Fruit fly (Drosophila melanogaster) whole organism, embryonic: ENCODE results near the gene heix.

Experiments
- Abd-B ChIP-seq: fragments of 200-800 bp; sonication (Bioruptor generic); optimal IDR thresholded peaks from 2 replicates; lab custom pipeline; 2018; ENCODE audit warnings: missing biosample characterization, mild to moderate bottlenecking, missing genetic modification characterization, moderate library complexity
- Atf-2 ChIP-seq: fragments of 200-800 bp; sonication (Bioruptor generic); optimal IDR thresholded peaks from 2 replicates; lab custom pipeline; 2016; ENCODE audit warnings: missing biosample characterization, missing genetic modification characterization
- Atf6 ChIP-seq: fragments of 200-800 bp; sonication (Bioruptor generic); IDR thresholded peaks from 2 replicates; pipeline ENCODE4 v1.3.6; 2022; ENCODE audit warnings: missing biosample characterization, missing genetic modification characterization
- C15 ChIP-seq: fragments of 200-800 bp; sonication (Bioruptor generic); IDR thresholded peaks from 3 replicates; pipeline ENCODE4 v1.3.6; 2022; ENCODE audit warnings: missing biosample characterization, missing genetic modification characterization
- CG13624 ChIP-seq: fragments of 200-800 bp; sonication (Bioruptor generic); optimal IDR thresholded peaks from 2 replicates; lab custom pipeline; 2016; ENCODE audit warnings: missing biosample characterization, missing genetic modification characterization
- CG14710 ChIP-seq: fragments of 200-800 bp; sonication (Bioruptor generic); optimal IDR thresholded peaks from 3 replicates; lab custom pipeline; 2019; ENCODE audit warnings: missing biosample characterization, mild to moderate bottlenecking, missing genetic modification characterization, moderate library complexity
- CG14965 ChIP-seq: fragments of 200-800 bp; sonication (Bioruptor generic); optimal IDR thresholded peaks from 2 replicates; lab custom pipeline; 2016; ENCODE audit warnings: missing biosample characterization, missing genetic modification characterization, borderline replicate concordance
- CG15011 ChIP-seq: fragments of 200-800 bp; sonication (Bioruptor generic); optimal IDR thresholded peaks from 3 replicates; lab custom pipeline; 2018; ENCODE audit warnings: missing biosample characterization, mild to moderate bottlenecking, missing genetic modification characterization
- CG15479 ChIP-seq: fragments of 200-800 bp; sonication (Bioruptor generic); optimal IDR thresholded peaks from 3 replicates; lab custom pipeline; 2019; ENCODE audit warnings: missing biosample characterization, mild to moderate bottlenecking, missing genetic modification characterization, moderate library complexity
- CG17186 ChIP-seq: fragments of 200-800 bp; sonication (Bioruptor generic); optimal IDR thresholded peaks from 3 replicates; lab custom pipeline; 2017; ENCODE audit warnings: missing biosample characterization, missing genetic modification reagents, missing genetic modification characterization
- CG17612 ChIP-seq: fragments of 200-800 bp; sonication (Bioruptor generic); IDR thresholded peaks from 2 replicates; pipeline ENCODE4 v1.3.6; 2022; ENCODE audit warnings: missing biosample characterization, missing genetic modification characterization
- CG17829 ChIP-seq: fragments of 200-800 bp; optimal IDR thresholded peaks from 2 replicates; lab custom pipeline; 2019; ENCODE audit warnings: missing biosample characterization, mild to moderate bottlenecking, missing genetic modification characterization, moderate library complexity
- CG1792 ChIP-seq: fragments of 200-800 bp; sonication (Bioruptor generic); optimal IDR thresholded peaks from 2 replicates; lab custom pipeline; 2016; ENCODE audit warnings: missing biosample characterization, missing genetic modification characterization
- CG18262 ChIP-seq: fragments of 200-800 bp; optimal IDR thresholded peaks from 3 replicates; lab custom pipeline; 2019; ENCODE audit warnings: missing biosample characterization, mild to moderate bottlenecking, missing genetic modification characterization, moderate library complexity
- CG2116 ChIP-seq: fragments of 200-800 bp; sonication (Bioruptor generic); optimal IDR thresholded peaks from 3 replicates; lab custom pipeline; 2018; ENCODE audit warnings: missing biosample characterization, mild to moderate bottlenecking, missing genetic modification characterization
- CG2199 ChIP-seq: fragments of 200-800 bp; sonication (Bioruptor generic); IDR thresholded peaks from 3 replicates; pipeline ENCODE4 v1.3.6; 2022; ENCODE audit warnings: missing biosample characterization, missing genetic modification characterization
- CG30020 ChIP-seq: fragments of 200-800 bp; optimal IDR thresholded peaks from 2 replicates; lab custom pipeline; 2019; ENCODE audit warnings: missing biosample characterization, mild to moderate bottlenecking, missing genetic modification characterization, moderate library complexity
- CG3065 ChIP-seq: fragments of 200-800 bp; sonication (Bioruptor generic); optimal IDR thresholded peaks from 2 replicates; lab custom pipeline; 2016; ENCODE audit warnings: missing biosample characterization, missing genetic modification characterization
- CG31441 ChIP-seq: fragments of 200-800 bp; sonication (Bioruptor generic); IDR thresholded peaks from 2 replicates; pipeline ENCODE4 v1.3.6; 2022; ENCODE audit warnings: missing biosample characterization, missing genetic modification characterization
- CG6813 ChIP-seq: fragments of 200-800 bp; sonication (Bioruptor generic); optimal IDR thresholded peaks from 2 replicates; lab custom pipeline; 2017; ENCODE audit warnings: missing biosample characterization, missing genetic modification characterization, mild to moderate bottlenecking, moderate library complexity, missing genetic modification reagents
- CG7839 ChIP-seq: fragments of 200-800 bp; sonication (Bioruptor generic); optimal IDR thresholded peaks from 3 replicates; lab custom pipeline; 2018; ENCODE audit warnings: missing biosample characterization, mild to moderate bottlenecking, missing genetic modification characterization, moderate library complexity
- CG7963 ChIP-seq: fragments of 200-800 bp; sonication (Bioruptor generic); IDR thresholded peaks from 3 replicates; pipeline ENCODE4 v1.3.6; 2022; ENCODE audit warnings: missing biosample characterization, missing genetic modification characterization; ENCODE audit not compliant: partially characterized antibody
- CG9437 ChIP-seq: fragments of 200-800 bp; sonication (Bioruptor generic); optimal IDR thresholded peaks from 2 replicates; lab custom pipeline; 2018; ENCODE audit warnings: missing biosample characterization, mild to moderate bottlenecking, missing genetic modification characterization
- CG9727 ChIP-seq: fragments of 200-800 bp; sonication (Bioruptor generic); optimal IDR thresholded peaks from 3 replicates; lab custom pipeline; 2017; ENCODE audit warnings: missing biosample characterization, mild to moderate bottlenecking, missing genetic modification characterization
- CG9797 ChIP-seq: fragments of 200-800 bp; sonication (Bioruptor generic); optimal IDR thresholded peaks from 3 replicates; lab custom pipeline; 2018; ENCODE audit warnings: missing biosample characterization, mild to moderate bottlenecking, missing genetic modification characterization
- CoRest ChIP-seq: fragments of 200-800 bp; sonication (Bioruptor generic); optimal IDR thresholded peaks from 3 replicates; lab custom pipeline; 2018; ENCODE audit warnings: missing biosample characterization, mild to moderate bottlenecking, missing genetic modification characterization, moderate library complexity
- Dad ChIP-seq: fragments of 200-800 bp; sonication (Bioruptor generic); optimal IDR thresholded peaks from 3 replicates; lab custom pipeline; 2016; ENCODE audit warnings: missing biosample characterization, missing genetic modification characterization
- Dbx ChIP-seq: fragments of 200-800 bp; sonication (Bioruptor generic); IDR thresholded peaks from 3 replicates; pipeline ENCODE4 v1.3.6; 2022; ENCODE audit warnings: missing biosample characterization, missing genetic modification characterization
- Eip74EF ChIP-seq, 2 experiments: fragments of 200-800 bp in 1 of 2; fragments of >200 bp in 1 of 2; sonication (Bioruptor generic) in 1 of 2; optimal IDR thresholded peaks; 2 replicates each; lab custom pipeline; 2017 to 2019; ENCODE audit warnings: missing biosample characterization in 2 of 2, missing genetic modification characterization in 2 of 2, mild to moderate bottlenecking in 1 of 2, moderate library complexity in 1 of 2
- H15 ChIP-seq: fragments of 200-800 bp; sonication (Bioruptor generic); IDR thresholded peaks from 3 replicates; pipeline ENCODE4 v1.3.6; 2022; ENCODE audit warnings: missing biosample characterization, missing genetic modification characterization
- HLH3B ChIP-seq: fragments of 200-800 bp; sonication (Bioruptor generic); IDR thresholded peaks from 2 replicates; pipeline ENCODE4 v1.3.6; 2022; ENCODE audit warnings: missing biosample characterization, missing genetic modification characterization
- Hey ChIP-seq: fragments of 200-800 bp; sonication (Bioruptor generic); optimal IDR thresholded peaks from 3 replicates; lab custom pipeline; 2018; ENCODE audit warnings: missing biosample characterization, mild to moderate bottlenecking, missing genetic modification characterization
- Hr3 ChIP-seq: fragments of 200-800 bp; sonication (Bioruptor generic); optimal IDR thresholded peaks from 3 replicates; lab custom pipeline; 2016; ENCODE audit warnings: missing biosample characterization, missing genetic modification characterization
- MESR4 ChIP-seq: fragments of 200-800 bp; sonication (Bioruptor generic); optimal IDR thresholded peaks from 2 replicates; lab custom pipeline; 2018; ENCODE audit warnings: missing biosample characterization, mild to moderate bottlenecking, missing genetic modification characterization, moderate library complexity
- Poxn ChIP-seq: fragments of 200-800 bp; sonication (Bioruptor generic); IDR thresholded peaks from 2 replicates; pipeline ENCODE4 v1.3.6; 2022; ENCODE audit warnings: missing biosample characterization, missing genetic modification characterization
- Xbp1 ChIP-seq: fragments of 200-800 bp; sonication (Bioruptor generic); optimal IDR thresholded peaks from 3 replicates; lab custom pipeline; 2016; ENCODE audit warnings: missing biosample characterization, mild to moderate bottlenecking, missing genetic modification characterization
- ase ChIP-seq: fragments of 200-800 bp; sonication (Bioruptor generic); IDR thresholded peaks from 3 replicates; pipeline ENCODE4 v1.3.6; 2022; ENCODE audit warnings: missing biosample characterization, missing genetic modification characterization
- cas ChIP-seq: fragments of 200-800 bp; sonication (Bioruptor generic); IDR thresholded peaks from 2 replicates; pipeline ENCODE4 v1.3.6; 2022; ENCODE audit warnings: missing biosample characterization, missing genetic modification characterization
- chif ChIP-seq, 2 experiments: fragments of 200-800 bp; sonication (Bioruptor generic); optimal IDR thresholded peaks; 3 replicates each; lab custom pipeline; 2016; ENCODE audit warnings: missing biosample characterization in 2 of 2, missing genetic modification characterization in 2 of 2
- chm ChIP-seq: fragments of 200-800 bp; sonication (Bioruptor generic); IDR thresholded peaks from 2 replicates; pipeline ENCODE4 v1.3.6; 2022; ENCODE audit warnings: missing biosample characterization, missing genetic modification characterization
- disco-r ChIP-seq: fragments of 200-800 bp; sonication (Bioruptor generic); optimal IDR thresholded peaks from 2 replicates; lab custom pipeline; 2016; ENCODE audit warnings: missing biosample characterization, missing genetic modification characterization
- en ChIP-seq: fragments of 200-800 bp; sonication (Bioruptor generic); optimal IDR thresholded peaks from 2 replicates; lab custom pipeline; 2016; ENCODE audit warnings: missing biosample characterization, missing genetic modification characterization
- eve ChIP-seq, 2 experiments: fragments of >200 bp; optimal IDR thresholded peaks; 2 replicates each; lab custom pipeline; 2017; ENCODE audit warnings: missing biosample characterization in 2 of 2, missing genetic modification characterization in 2 of 2
- gce ChIP-seq: fragments of 200-800 bp; sonication (Bioruptor generic); IDR thresholded peaks from 3 replicates; pipeline ENCODE4 v1.3.6; 2022; ENCODE audit warnings: missing biosample characterization, missing genetic modification characterization
- lola ChIP-seq, 3 experiments: fragments of >200 bp in 2 of 3; fragments of 200-800 bp in 1 of 3; sonication (Bioruptor generic) in 1 of 3; optimal IDR thresholded peaks; 2 replicates each; lab custom pipeline; 2017 to 2019; ENCODE audit warnings: missing biosample characterization in 3 of 3, missing genetic modification characterization in 3 of 3, mild to moderate bottlenecking in 1 of 3, moderate library complexity in 1 of 3
- nmo ChIP-seq: fragments of 200-800 bp; sonication (Bioruptor generic); optimal IDR thresholded peaks from 2 replicates; lab custom pipeline; 2018; ENCODE audit warnings: missing biosample characterization, mild to moderate bottlenecking, missing genetic modification characterization, moderate library complexity
- otp ChIP-seq: fragments of 200-800 bp; sonication (Bioruptor generic); IDR thresholded peaks from 3 replicates; pipeline ENCODE4, ENCODE4 v1.3.6; 2022; ENCODE audit warnings: missing biosample characterization, missing genetic modification characterization
- pum ChIP-seq: fragments of 200-800 bp; sonication (Bioruptor generic); optimal IDR thresholded peaks from 2 replicates; lab custom pipeline; 2016; ENCODE audit warnings: missing biosample characterization, missing genetic modification characterization
- schlank ChIP-seq: fragments of 200-800 bp; sonication (Bioruptor generic); optimal IDR thresholded peaks from 2 replicates; lab custom pipeline; 2018; ENCODE audit warnings: missing biosample characterization, mild to moderate bottlenecking, missing genetic modification characterization
- stwl ChIP-seq: fragments of 200-800 bp; sonication (Bioruptor generic); optimal IDR thresholded peaks from 3 replicates; lab custom pipeline; 2018; ENCODE audit warnings: missing biosample characterization, mild to moderate bottlenecking, missing genetic modification characterization, moderate library complexity
- tna ChIP-seq: fragments of 200-800 bp; sonication (Bioruptor generic); IDR thresholded peaks from 2 replicates; pipeline ENCODE4 v1.3.6; 2022; ENCODE audit warnings: missing biosample characterization, missing genetic modification characterization; ENCODE audit not compliant: partially characterized antibody

The heix gene

DNA sequence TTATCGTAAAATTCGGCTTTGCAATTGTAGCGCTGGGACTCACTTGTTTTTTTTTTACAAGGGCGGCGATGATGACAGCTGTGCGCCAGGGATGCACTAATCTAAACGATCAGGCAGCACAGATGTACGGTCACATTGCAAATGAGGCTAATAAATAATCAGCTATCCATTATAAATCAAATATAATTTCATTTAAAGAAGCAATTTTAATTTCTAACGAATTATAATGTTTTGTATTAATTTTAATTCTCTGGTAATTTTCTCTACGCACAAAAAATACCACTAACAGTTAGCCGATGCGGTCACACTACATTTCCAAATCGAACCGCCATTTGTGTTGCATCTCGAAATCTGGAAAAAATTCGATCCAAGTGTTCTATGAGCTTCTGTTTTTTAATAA is 11.0 kb upstream of the heix start, which contains the start of the genes cni and fzy (continued):
- TF ChIP-seq CG15011 (GFP tag; lab: Kevin White, UChicago) (no peak), Xbp1 (GFP tag; lab: Kevin White, UChicago) (peak; percentile 21), Abd-B (GFP tag; lab: Kevin White, UChicago) (no peak), Atf6 (GFP tag; lab: Robert Waterston, UW) (no peak), CG14965 (GFP tag; lab: Kevin White, UChicago) (no peak), nmo (GFP tag; lab: Kevin White, UChicago) (peak; percentile 73), otp (no peak), CG17186 (GFP tag; lab: Kevin White, UChicago) (peak; percentile 68), eve (GFP tag; optimal IDR thresholded peaks at IDR 0.05; lab: Kevin White, UChicago) (no peak), CG31441 (no peak), ase (GFP tag; lab: Robert Waterston, UW) (no peak), Poxn (no peak), CG6813 (no peak), MESR4 (peak; percentile 21), gce (no peak), CG2116 (peak; percentile 88), CG3065 (GFP tag; lab: Kevin White, UChicago) (no peak), stwl (tag; lab: Kevin White, UChicago) (peak; percentile 69), CG2199 (GFP tag; lab: Robert Waterston, UW) (no peak), Hey (tag; lab: Kevin White, UChicago) (no peak), CG9437 (GFP tag; lab: Kevin White, UChicago) (no peak), CG7963 (GFP tag; lab: Robert Waterston, UW) (no peak), Atf-2 (no peak), CG7839 (tag; lab: Kevin White, UChicago) (no peak), schlank (tag; lab: Kevin White, UChicago) (no peak), CG14710 (tag; lab: Kevin White, UChicago) (peak; percentile 85), cas (GFP tag; lab: Robert Waterston, UW) (no peak), disco-r (GFP tag; lab: Kevin White, UChicago) (no peak), CG15479 (no peak), CG9797 (GFP tag; lab: Kevin White, UChicago) (peak; percentile 98), CG18262 (tag; lab: Kevin White, UChicago) (peak; percentile 27), C15 (GFP tag; lab: Robert Waterston, UW) (no peak), Dad (GFP tag; lab: Kevin White, UChicago) (no peak), CG17612 (GFP tag; lab: Robert Waterston, UW) (no peak), en (GFP tag; lab: Kevin White, UChicago) (no peak), Dbx (GFP tag; lab: Robert Waterston, UW) (0 out of 3 replicates have a peak, but pooled peaks have one; percentile 32), Hr3 (peak; percentile 27), Eip74EF (GFP tag; optimal IDR thresholded peaks at IDR 0.05; lab: Kevin White, UChicago) (no peak), CoRest (tag; lab: Kevin White, UChicago) (peak; percentile 49), HLH3B (GFP tag; lab: Robert Waterston, UW) (no peak), CG30020 (tag; lab: Kevin White, UChicago) (peak; percentile 58), CG17829 (tag; lab: Kevin White, UChicago) (peak; percentile 54), chm (GFP tag; lab: Robert Waterston, UW) (no peak), CG1792 (GFP tag; lab: Kevin White, UChicago) (no peak), CG9727 (GFP tag; lab: Kevin White, UChicago) (peak; percentile 44), pum (GFP tag; lab: Kevin White, UChicago) (no peak), chif (GFP tag; optimal IDR thresholded peaks at IDR 0.05; lab: Kevin White, UChicago) (no peak), tna (GFP tag; lab: Robert Waterston, UW) (no peak), H15 (GFP tag; lab: Robert Waterston, UW) (no peak), CG13624 (GFP tag; lab: Kevin White, UChicago) (peak; percentile 11), lola (GFP tag; optimal IDR thresholded peaks at IDR 0.05; lab: Kevin White, UChicago) (no peak)
